Worm (Caenorhabditis elegans) whole organism, early embryonic: ENCODE measurements around the gene col-106.

Experiments used
- B0310.2 ChIP-seq: sonication (generic microtip); optimal IDR thresholded peaks from 2 replicates; lab custom pipeline; 2016; ENCODE audit warnings: mild to moderate bottlenecking, missing genetic modification characterization, missing compliant biosample characterization
- F13C5.2 ChIP-seq: sonication (generic microtip); optimal IDR thresholded peaks from 2 replicates; lab custom pipeline; 2017; ENCODE audit warnings: mild to moderate bottlenecking, missing genetic modification characterization, inconsistent platforms, missing compliant biosample characterization
- aly-1 ChIP-seq: sonication (generic microtip); optimal IDR thresholded peaks from 2 replicates; lab custom pipeline; 2016; ENCODE audit warnings: missing genetic modification characterization, missing compliant biosample characterization
- ama-1 ChIP-seq: fragments of 150-350 bp; optimal IDR thresholded peaks from 2 replicates; lab custom pipeline; 2014
- ceh-13 ChIP-seq: fragments of 200-800 bp; sonication (Bioruptor generic); optimal IDR thresholded peaks from 2 replicates; lab custom pipeline; 2018; ENCODE audit warnings: mild to moderate bottlenecking, missing genetic modification characterization, missing compliant biosample characterization
- ceh-36 ChIP-seq: sonication (generic microtip); optimal IDR thresholded peaks from 2 replicates; lab custom pipeline; 2016; ENCODE audit warnings: missing genetic modification characterization, inconsistent platforms, missing compliant biosample characterization
- ets-7 ChIP-seq: sonication (generic microtip); optimal IDR thresholded peaks from 2 replicates; lab custom pipeline; 2016; ENCODE audit warnings: missing genotype, missing genetic modification characterization, missing compliant biosample characterization
- flt-1 ChIP-seq: fragments of 200-800 bp; sonication (Bioruptor generic); IDR thresholded peaks from 2 replicates; pipeline ENCODE4 v1.3.6; 2022; ENCODE audit warnings: missing genetic modification characterization, missing compliant biosample characterization
- hmbx-1 ChIP-seq: sonication (generic microtip); optimal IDR thresholded peaks from 2 replicates; lab custom pipeline; 2016; ENCODE audit warnings: mild to moderate bottlenecking, missing genetic modification characterization, missing compliant biosample characterization
- hmg-4 ChIP-seq: fragments of 200-800 bp; sonication (Bioruptor generic); optimal IDR thresholded peaks from 2 replicates; lab custom pipeline; 2018; ENCODE audit warnings: mild to moderate bottlenecking, missing genetic modification characterization, missing compliant biosample characterization
- hnd-1 ChIP-seq: sonication (generic microtip); optimal IDR thresholded peaks from 2 replicates; lab custom pipeline; 2016; ENCODE audit warnings: missing genetic modification characterization, missing compliant biosample characterization
- pes-1 ChIP-seq: fragments of 200-800 bp; sonication (Bioruptor generic); IDR thresholded peaks from 2 replicates; pipeline ENCODE4 v1.3.6; 2022; ENCODE audit warnings: missing genetic modification reagents, missing genetic modification characterization, missing compliant biosample characterization
- scrt-1 ChIP-seq: fragments of 200-800 bp; sonication (Bioruptor generic); IDR thresholded peaks from 2 replicates; pipeline ENCODE4 v1.3.6; 2022; ENCODE audit warnings: missing genetic modification characterization, missing compliant biosample characterization
- sea-1 ChIP-seq: fragments of 200-800 bp; sonication (Bioruptor generic); conservative IDR thresholded peaks from 2 replicates; pipeline ENCODE4 v1.3.6; 2022; ENCODE audit warnings: missing genetic modification characterization, missing compliant biosample characterization
- tbx-11 ChIP-seq: fragments of 200-800 bp; sonication (Bioruptor generic); IDR thresholded peaks from 2 replicates; pipeline ENCODE4 v1.3.6; 2022; ENCODE audit warnings: missing genetic modification characterization, missing compliant biosample characterization
- tbx-37 ChIP-seq: fragments of 200-800 bp; sonication (Bioruptor generic); conservative IDR thresholded peaks from 2 replicates; pipeline ENCODE4 v1.3.6; 2022; ENCODE audit warnings: missing genetic modification reagents, missing genetic modification characterization, missing compliant biosample characterization
- tra-4 ChIP-seq: sonication (generic microtip); optimal IDR thresholded peaks from 2 replicates; lab custom pipeline; 2017; ENCODE audit warnings: missing genetic modification characterization, missing compliant biosample characterization

Gene col-106

ce11 chrIV:1459826-1460489 is 628 bp downstream of the col-106 start:
- TF ChIP-seq sea-1 (0 out of 2 replicates have a peak, but pooled peaks have one; percentile 5), tbx-11 (no peak)

- no peak for TF ChIP-seq hmg-4
- TF ChIP-seq sea-1 = no peak
- TF ChIP-seq flt-1 (GFP tag; lab: Robert Waterston, UW) = no peak
- TF ChIP-seq hnd-1 = no peak
- TF ChIP-seq tra-4 (tag; lab: Kevin White, UChicago) = no peak
Observed at ce11 chrIV:1459419-1459818, 1.2 kb downstream of the col-106 start.

ce11 chrIV:1458192-1458591 is 2.4 kb downstream of the col-106 start:
- TF ChIP-seq ceh-13 (no peak), ama-1 (lab: Kevin White, UChicago) (no peak), flt-1 (GFP tag; lab: Robert Waterston, UW) (no peak), B0310.2 (tag; lab: Kevin White, UChicago) (no peak)

- TF ChIP-seq hmg-4 = no peak
Observed at ce11 chrIV:1456775-1457174, 3.8 kb downstream of the col-106 start, which contains the start of gene nadk-1. Gene nadk-1, plus strand, starts transcription at chrIV:1457075.

- TF ChIP-seq ceh-36 (tag; lab: Kevin White, UChicago) (no peak), F13C5.2 (tag; lab: Kevin White, UChicago) (no peak), aly-1 (tag; lab: Kevin White, UChicago) (no peak), sea-1 (no peak)
Observed at ce11 chrIV:1455006-1455405, 5.6 kb downstream of the col-106 start.

ce11 chrIV:1454194-1454593 is 6.4 kb downstream of the col-106 start:
- no peak for TF ChIP-seq sea-1
- TF ChIP-seq ceh-36 (tag; lab: Kevin White, UChicago) = no peak
- no peak for TF ChIP-seq F13C5.2 (tag; lab: Kevin White, UChicago)
- no peak for TF ChIP-seq pes-1
- TF ChIP-seq ama-1 (lab: Kevin White, UChicago) = no peak
- TF ChIP-seq hmbx-1 (tag; lab: Kevin White, UChicago) = no peak
- no peak for TF ChIP-seq tra-4 (tag; lab: Kevin White, UChicago)
- TF ChIP-seq ets-7 (tag; lab: Kevin White, UChicago) = no peak
- TF ChIP-seq B0310.2 (tag; lab: Kevin White, UChicago) = no peak
- TF ChIP-seq hnd-1 = no peak
- no peak for TF ChIP-seq tbx-37 (GFP tag; lab: Robert Waterston, UW)
- no peak for TF ChIP-seq ceh-13

ce11 chrIV:1453451-1453850 is 7.1 kb downstream of the col-106 start:
- no peak for TF ChIP-seq tbx-11
- TF ChIP-seq scrt-1 = no peak
- TF ChIP-seq hnd-1 = no peak
- no peak for TF ChIP-seq F13C5.2 (tag; lab: Kevin White, UChicago)
- TF ChIP-seq flt-1 (GFP tag; lab: Robert Waterston, UW) = no peak
- no peak for TF ChIP-seq tbx-37 (GFP tag; lab: Robert Waterston, UW)
- no peak for TF ChIP-seq aly-1 (tag; lab: Kevin White, UChicago)
- no peak for TF ChIP-seq ceh-36 (tag; lab: Kevin White, UChicago)
- TF ChIP-seq ama-1 (lab: Kevin White, UChicago) = no peak

- TF ChIP-seq tbx-37 (GFP tag; lab: Robert Waterston, UW) (no peak), B0310.2 (tag; lab: Kevin White, UChicago) (no peak), ets-7 (tag; lab: Kevin White, UChicago) (no peak), hmg-4 (no peak), scrt-1 (no peak), aly-1 (tag; lab: Kevin White, UChicago) (no peak), F13C5.2 (tag; lab: Kevin White, UChicago) (no peak), ceh-36 (tag; lab: Kevin White, UChicago) (no peak), tra-4 (tag; lab: Kevin White, UChicago) (no peak), pes-1 (no peak), hmbx-1 (tag; lab: Kevin White, UChicago) (no peak), flt-1 (GFP tag; lab: Robert Waterston, UW) (no peak), ama-1 (lab: Kevin White, UChicago) (no peak), ceh-13 (no peak)
Observed at ce11 chrIV:1452480-1452879, 8.1 kb downstream of the col-106 start.

ce11 chrIV:1448528-1448927 is 12.1 kb downstream of the col-106 start:
- TF ChIP-seq pes-1 = peak; percentile 24; the same call in 1 of the 2 replicates

ce11 chrIV:1445920-1446319 is 14.7 kb downstream of the col-106 start, which contains the start of gene clp-7:
Gene clp-7, minus strand, starts transcription at chrIV:1445966.
- TF ChIP-seq F13C5.2 (tag; lab: Kevin White, UChicago) = no peak
- TF ChIP-seq aly-1 (tag; lab: Kevin White, UChicago) = no peak
- no peak for TF ChIP-seq tra-4 (tag; lab: Kevin White, UChicago)
- no peak for TF ChIP-seq flt-1 (GFP tag; lab: Robert Waterston, UW)
- TF ChIP-seq ceh-13 = no peak
- no peak for TF ChIP-seq ama-1 (lab: Kevin White, UChicago)
- TF ChIP-seq hmbx-1 (tag; lab: Kevin White, UChicago) = no peak
- no peak for TF ChIP-seq tbx-37 (GFP tag; lab: Robert Waterston, UW)
- no peak for TF ChIP-seq ets-7 (tag; lab: Kevin White, UChicago)
- TF ChIP-seq ceh-36 (tag; lab: Kevin White, UChicago) = no peak
- TF ChIP-seq tbx-11 = no peak
- TF ChIP-seq pes-1 = no peak
- no peak for TF ChIP-seq hmg-4
- TF ChIP-seq scrt-1 = no peak
